Fruit fly (Drosophila melanogaster) whole organism, prepupa: ENCODE data around the gene CG10587.

Experiments
- CG1621 ChIP-seq: fragments of 200-800 bp; sonication (Bioruptor generic); optimal IDR thresholded peaks from 3 replicates; lab custom pipeline; 2018; ENCODE audit warnings: missing biosample characterization, mild to moderate bottlenecking, missing genetic modification characterization
- CG16779 ChIP-seq: fragments of 200-800 bp; sonication (Bioruptor generic); optimal IDR thresholded peaks from 3 replicates; lab custom pipeline; 2017; ENCODE audit warnings: missing biosample characterization, mild to moderate bottlenecking, missing genetic modification characterization
- CG3032 ChIP-seq: fragments of 200-800 bp; optimal IDR thresholded peaks from 2 replicates; lab custom pipeline; 2019; ENCODE audit warnings: missing biosample characterization, mild to moderate bottlenecking, missing genetic modification characterization, moderate library complexity
- CG3919 ChIP-seq: fragments of 200-800 bp; sonication (Bioruptor generic); optimal IDR thresholded peaks from 3 replicates; lab custom pipeline; 2016; ENCODE audit warnings: missing biosample characterization, missing genetic modification characterization
- CG4318 ChIP-seq: fragments of 200-800 bp; sonication (Bioruptor generic); optimal IDR thresholded peaks from 3 replicates; lab custom pipeline; 2017; ENCODE audit warnings: missing biosample characterization, mild to moderate bottlenecking, missing genetic modification characterization
- CG6792 ChIP-seq: fragments of 200-800 bp; sonication (Bioruptor generic); optimal IDR thresholded peaks from 3 replicates; lab custom pipeline; 2016; ENCODE audit warnings: missing biosample characterization, missing genetic modification characterization
- CG7368 ChIP-seq: fragments of 200-800 bp; sonication (Bioruptor generic); optimal IDR thresholded peaks from 3 replicates; lab custom pipeline; 2016; ENCODE audit warnings: missing biosample characterization, missing genetic modification characterization
- Ets96B ChIP-seq: fragments of 200-800 bp; optimal IDR thresholded peaks from 2 replicates; lab custom pipeline; 2019; ENCODE audit warnings: missing biosample characterization, mild to moderate bottlenecking, missing genetic modification characterization, moderate library complexity
- Gug ChIP-seq: fragments of 200-800 bp; sonication (Bioruptor generic); IDR thresholded peaks from 2 replicates; pipeline ENCODE4 v1.3.6; 2022; ENCODE audit warnings: missing biosample characterization, missing genetic modification characterization
- Hr38 ChIP-seq: sonication (Bioruptor generic); optimal IDR thresholded peaks from 2 replicates; lab custom pipeline; 2016; ENCODE audit warnings: missing biosample characterization, missing genetic modification characterization
- Met ChIP-seq: fragments of 200-800 bp; sonication (Bioruptor generic); optimal IDR thresholded peaks from 3 replicates; lab custom pipeline; 2016; ENCODE audit warnings: missing biosample characterization, missing genetic modification characterization
- Smox ChIP-seq: fragments of 200-800 bp; sonication (Bioruptor generic); optimal IDR thresholded peaks from 3 replicates; lab custom pipeline; 2016; ENCODE audit warnings: missing biosample characterization, missing genetic modification characterization
- pdm3 ChIP-seq: fragments of 200-800 bp; sonication (Bioruptor generic); optimal IDR thresholded peaks from 3 replicates; lab custom pipeline; 2016; ENCODE audit warnings: missing biosample characterization, missing genetic modification characterization

DNA sequence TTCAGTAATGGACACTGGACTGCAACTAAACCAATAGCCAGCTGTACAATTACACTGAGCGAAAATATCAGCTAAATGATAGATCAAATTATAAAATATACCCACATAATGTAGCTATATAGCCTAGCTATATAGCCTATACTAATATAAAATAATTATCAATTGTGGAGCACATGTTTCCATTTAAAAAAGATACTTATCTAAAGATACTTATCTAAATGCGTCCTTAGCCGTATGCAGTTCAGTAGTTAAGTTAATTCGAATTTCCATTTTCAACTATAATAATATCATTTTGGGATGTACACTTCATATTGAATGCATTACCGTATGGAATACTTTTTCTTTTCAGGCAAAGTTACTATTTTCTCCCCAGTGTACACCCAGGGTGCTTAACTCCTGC lies 43.4 kb downstream of the CG10587 start:
- TF ChIP-seq Ets96B (tag; lab: Kevin White, UChicago) (no peak), CG3919 (GFP tag; lab: Kevin White, UChicago) (peak; percentile 14), CG1621 (tag; lab: Kevin White, UChicago) (no peak), CG4318 (GFP tag; lab: Kevin White, UChicago) (peak; percentile 64), CG6792 (GFP tag; lab: Kevin White, UChicago) (no peak), CG3032 (tag; lab: Kevin White, UChicago) (peak; percentile 5), Smox (GFP tag; lab: Kevin White, UChicago) (no peak), Hr38 (no peak), Met (GFP tag; lab: Kevin White, UChicago) (no peak), pdm3 (peak; percentile 31), CG7368 (GFP tag; lab: Kevin White, UChicago) (no peak), Gug (GFP tag; lab: Robert Waterston, UW) (no peak), CG16779 (tag; lab: Kevin White, UChicago) (no peak)
